Fruit fly (Drosophila melanogaster): ENCODE measurements around the gene per.

The per gene

DNA sequence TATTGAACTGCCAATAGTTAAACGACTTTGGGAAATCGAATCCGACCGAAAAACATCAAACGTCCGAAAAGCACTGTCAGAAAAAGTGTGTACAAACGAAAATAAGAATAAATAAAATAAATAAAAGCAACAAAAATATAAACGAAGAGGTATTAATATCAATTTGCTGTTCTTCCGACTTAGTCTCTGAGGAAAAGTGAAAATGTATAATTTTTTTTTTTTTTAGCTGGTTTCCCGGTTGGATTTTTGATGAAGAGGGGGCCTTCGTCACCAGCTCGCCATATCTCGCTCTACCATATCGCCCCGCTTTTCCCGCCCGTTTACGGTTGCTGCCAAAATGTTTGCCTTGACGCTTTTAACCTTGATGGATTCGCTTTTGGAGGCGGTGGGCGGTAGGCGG is 46.7 kb upstream of the per start (continued):
- no peak for TF ChIP-seq CG13424 (tag; optimal IDR thresholded peaks at IDR 0.05)
- no peak for TF ChIP-seq CG12769 (tag; optimal IDR thresholded peaks at IDR 0.05)
- no peak for TF ChIP-seq Hsf (GFP tag; optimal IDR thresholded peaks at IDR 0.05)
- no peak for TF ChIP-seq CG3163 (GFP tag; optimal IDR thresholded peaks at IDR 0.05)
- no peak for TF ChIP-seq H15 (GFP tag; IDR thresholded peaks at IDR 0.05)
- TF ChIP-seq CG9932 (GFP tag; IDR thresholded peaks at IDR 0.05): peak; percentile 51
- TF ChIP-seq CG14667 (GFP tag; IDR thresholded peaks at IDR 0.05): no peak
- TF ChIP-seq Rfx (GFP tag; IDR thresholded peaks at IDR 0.05): peak; percentile 48; the same call in 1 of the 2 replicates
- peak; percentile 33 for TF ChIP-seq CG30403 (GFP tag; optimal IDR thresholded peaks at IDR 0.05)
- peak; percentile 9 for TF ChIP-seq CG4424 (GFP tag; optimal IDR thresholded peaks at IDR 0.05)
- TF ChIP-seq Meics (GFP tag; optimal IDR thresholded peaks at IDR 0.05): peak; percentile 91
- 0 out of 2 replicates have a peak, but pooled peaks have one; percentile 12 for TF ChIP-seq esg (GFP tag; conservative IDR thresholded peaks at IDR 0.05)
- TF ChIP-seq Side (GFP tag; optimal IDR thresholded peaks at IDR 0.05): no peak
- TF ChIP-seq usp (GFP tag; optimal IDR thresholded peaks at IDR 0.05): no peak
- TF ChIP-seq lilli (GFP tag; optimal IDR thresholded peaks at IDR 0.05): peak; percentile 6
- no peak for TF ChIP-seq Doc2 (GFP tag; IDR thresholded peaks at IDR 0.05)
- TF ChIP-seq vvl (GFP tag; IDR thresholded peaks at IDR 0.05): 0 out of 2 replicates have a peak, but pooled peaks have one; percentile 16
- TF ChIP-seq CG30020 (tag; optimal IDR thresholded peaks at IDR 0.05): no peak
- TF ChIP-seq CG1792 (GFP tag; optimal IDR thresholded peaks at IDR 0.05): no peak
- no peak for TF ChIP-seq CG33213 (GFP tag; optimal IDR thresholded peaks at IDR 0.05)
- peak; percentile 10 for TF ChIP-seq CG7839 (tag; optimal IDR thresholded peaks at IDR 0.05)
- no peak for TF ChIP-seq CG15514 (GFP tag; optimal IDR thresholded peaks at IDR 0.05)
- TF ChIP-seq Ets97D (GFP tag; optimal IDR thresholded peaks at IDR 0.05): no peak
- no peak for TF ChIP-seq CG43689 (GFP tag; IDR thresholded peaks at IDR 0.05)
- TF ChIP-seq Sox102F (GFP tag; optimal IDR thresholded peaks at IDR 0.05): peak; percentile 25
- TF ChIP-seq prd (optimal IDR thresholded peaks at IDR 0.05): no peak
- TF ChIP-seq prd (GFP tag; IDR thresholded peaks at IDR 0.05): peak; percentile 31; the same call in 1 of the 3 replicates
- no peak for TF ChIP-seq CG11398 (GFP tag; optimal IDR thresholded peaks at IDR 0.05)
- no peak for TF ChIP-seq Dfd (GFP tag; optimal IDR thresholded peaks at IDR 0.05)
- no peak for TF ChIP-seq CG12219 (GFP tag; optimal IDR thresholded peaks at IDR 0.05)
- no peak for TF ChIP-seq CG10462 (GFP tag; optimal IDR thresholded peaks at IDR 0.05)
- peak; percentile 13 for TF ChIP-seq unpg (GFP tag; optimal IDR thresholded peaks at IDR 0.05)
- peak; percentile 29 for TF ChIP-seq Hmr (GFP tag; optimal IDR thresholded peaks at IDR 0.05)
- no peak for TF ChIP-seq Ada2b (GFP tag; IDR thresholded peaks at IDR 0.05)
- no peak for TF ChIP-seq CG3847 (GFP tag; IDR thresholded peaks at IDR 0.05)
- TF ChIP-seq Fer1 (GFP tag; optimal IDR thresholded peaks at IDR 0.05): peak; percentile 33
- TF ChIP-seq az2 (GFP tag; optimal IDR thresholded peaks at IDR 0.05): no peak
- TF ChIP-seq CG12155 (GFP tag; optimal IDR thresholded peaks at IDR 0.05): peak; percentile 3
- no peak for TF ChIP-seq CG17359 (tag; optimal IDR thresholded peaks at IDR 0.05)
- TF ChIP-seq CG11093 (GFP tag; IDR thresholded peaks at IDR 0.05): no peak
- TF ChIP-seq al (GFP tag; IDR thresholded peaks at IDR 0.05): peak; percentile 22; the same call in 1 of the 2 replicates
- no peak for TF ChIP-seq gce (GFP tag; IDR thresholded peaks at IDR 0.05)
- TF ChIP-seq sens (GFP tag): peak; percentile 15
- 0 out of 3 replicates have a peak, but pooled peaks have one; percentile 17 for TF ChIP-seq CG11695 (GFP tag; IDR thresholded peaks at IDR 0.05)
- no peak for TF ChIP-seq ATbp (GFP tag; optimal IDR thresholded peaks at IDR 0.05)
- no peak for TF ChIP-seq CG15011 (GFP tag; optimal IDR thresholded peaks at IDR 0.05)
- TF ChIP-seq lab (GFP tag; optimal IDR thresholded peaks at IDR 0.05): peak; percentile 49
- no peak for TF ChIP-seq odd (GFP tag; optimal IDR thresholded peaks at IDR 0.05)
- peak; percentile 24; the same call in 1 of the 2 replicates for TF ChIP-seq Ptx1 (GFP tag; IDR thresholded peaks at IDR 0.05)
- TF ChIP-seq CG8478 (optimal IDR thresholded peaks at IDR 0.05): no peak
- no peak for TF ChIP-seq CG10274 (GFP tag; optimal IDR thresholded peaks at IDR 0.05)
- TF ChIP-seq Ssrp (tag; optimal IDR thresholded peaks at IDR 0.05): peak; percentile 2
- TF ChIP-seq Aef1 (GFP tag; IDR thresholded peaks at IDR 0.05): peak; percentile 23; the same call in 1 of the 3 replicates

Measured in whole organism, embryonic.